Worm (Caenorhabditis elegans) whole organism, early embryonic: ENCODE measurements around the gene srd-39.

ENCODE experiments used
- B0310.2 ChIP-seq: sonication (generic microtip); optimal IDR thresholded peaks from 2 replicates; lab custom pipeline; 2016; ENCODE audit warnings: mild to moderate bottlenecking, missing genetic modification characterization, missing compliant biosample characterization
- F13C5.2 ChIP-seq: sonication (generic microtip); optimal IDR thresholded peaks from 2 replicates; lab custom pipeline; 2017; ENCODE audit warnings: mild to moderate bottlenecking, missing genetic modification characterization, inconsistent platforms, missing compliant biosample characterization
- aly-1 ChIP-seq: sonication (generic microtip); optimal IDR thresholded peaks from 2 replicates; lab custom pipeline; 2016; ENCODE audit warnings: missing genetic modification characterization, missing compliant biosample characterization
- ama-1 ChIP-seq: fragments of 150-350 bp; optimal IDR thresholded peaks from 2 replicates; lab custom pipeline; 2014
- ceh-13 ChIP-seq: fragments of 200-800 bp; sonication (Bioruptor generic); optimal IDR thresholded peaks from 2 replicates; lab custom pipeline; 2018; ENCODE audit warnings: mild to moderate bottlenecking, missing genetic modification characterization, missing compliant biosample characterization
- ets-7 ChIP-seq: sonication (generic microtip); optimal IDR thresholded peaks from 2 replicates; lab custom pipeline; 2016; ENCODE audit warnings: missing genotype, missing genetic modification characterization, missing compliant biosample characterization
- flt-1 ChIP-seq: fragments of 200-800 bp; sonication (Bioruptor generic); IDR thresholded peaks from 2 replicates; pipeline ENCODE4 v1.3.6; 2022; ENCODE audit warnings: missing genetic modification characterization, missing compliant biosample characterization
- hmbx-1 ChIP-seq: sonication (generic microtip); optimal IDR thresholded peaks from 2 replicates; lab custom pipeline; 2016; ENCODE audit warnings: mild to moderate bottlenecking, missing genetic modification characterization, missing compliant biosample characterization
- hmg-4 ChIP-seq: fragments of 200-800 bp; sonication (Bioruptor generic); optimal IDR thresholded peaks from 2 replicates; lab custom pipeline; 2018; ENCODE audit warnings: mild to moderate bottlenecking, missing genetic modification characterization, missing compliant biosample characterization
- pes-1 ChIP-seq: fragments of 200-800 bp; sonication (Bioruptor generic); IDR thresholded peaks from 2 replicates; pipeline ENCODE4 v1.3.6; 2022; ENCODE audit warnings: missing genetic modification reagents, missing genetic modification characterization, missing compliant biosample characterization
- scrt-1 ChIP-seq: fragments of 200-800 bp; sonication (Bioruptor generic); IDR thresholded peaks from 2 replicates; pipeline ENCODE4 v1.3.6; 2022; ENCODE audit warnings: missing genetic modification characterization, missing compliant biosample characterization
- sea-1 ChIP-seq: fragments of 200-800 bp; sonication (Bioruptor generic); conservative IDR thresholded peaks from 2 replicates; pipeline ENCODE4 v1.3.6; 2022; ENCODE audit warnings: missing genetic modification characterization, missing compliant biosample characterization
- tbx-11 ChIP-seq: fragments of 200-800 bp; sonication (Bioruptor generic); IDR thresholded peaks from 2 replicates; pipeline ENCODE4 v1.3.6; 2022; ENCODE audit warnings: missing genetic modification characterization, missing compliant biosample characterization
- tra-4 ChIP-seq: sonication (generic microtip); optimal IDR thresholded peaks from 2 replicates; lab custom pipeline; 2017; ENCODE audit warnings: missing genetic modification characterization, missing compliant biosample characterization

DNA sequence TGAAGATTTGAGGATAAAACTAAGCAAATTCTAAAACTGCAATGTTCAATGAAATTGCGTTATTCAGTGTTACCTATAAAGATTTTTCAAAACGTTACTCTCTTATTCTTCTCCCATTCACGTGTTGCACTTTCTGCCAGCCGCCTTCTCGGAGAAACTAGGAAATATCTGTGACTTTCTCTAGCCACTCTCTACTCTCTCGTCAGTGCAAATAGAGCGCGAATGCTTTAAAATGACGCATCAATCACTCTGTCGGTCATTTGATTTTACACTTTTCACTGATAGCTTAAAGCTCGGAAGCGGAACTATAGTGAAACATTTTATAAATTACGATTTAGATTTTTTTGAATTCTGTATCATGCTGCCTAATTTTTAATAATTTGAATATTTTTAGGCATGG, 28.5 kb upstream of the srd-39 start:
- TF ChIP-seq ets-7 (tag; lab: Kevin White, UChicago), result no peak
- no peak for TF ChIP-seq pes-1 (GFP tag; lab: Robert Waterston, UW)
- no peak for TF ChIP-seq hmbx-1 (tag; lab: Kevin White, UChicago)
- TF ChIP-seq flt-1 (GFP tag; lab: Robert Waterston, UW), result no peak
- TF ChIP-seq sea-1 (GFP tag; lab: Robert Waterston, UW), result no peak
- no peak for TF ChIP-seq ama-1 (lab: Kevin White, UChicago)
- peak; percentile 23 for TF ChIP-seq F13C5.2 (tag; lab: Kevin White, UChicago)
- no peak for TF ChIP-seq hmg-4 (GFP tag; lab: Kevin White, UChicago)
- no peak for TF ChIP-seq scrt-1 (GFP tag; lab: Robert Waterston, UW)
- TF ChIP-seq B0310.2, result no peak
- no peak for TF ChIP-seq tra-4 (tag; lab: Kevin White, UChicago)
- no peak for TF ChIP-seq tbx-11 (GFP tag; lab: Robert Waterston, UW)
- no peak for TF ChIP-seq aly-1 (tag; lab: Kevin White, UChicago)
- no peak for TF ChIP-seq ceh-13 (GFP tag; lab: Kevin White, UChicago)
